Fruit fly (Drosophila melanogaster) whole organism, embryonic: ENCODE measurements around the gene CG31999.
A peak's percentile ranks its signal among the peaks of the same experiment; 100 is the strongest.

Experiments used
- Awh ChIP-seq: fragments of 200-800 bp; sonication (Bioruptor generic); IDR thresholded peaks from 2 replicates; pipeline ENCODE4, ENCODE4 v1.3.6; 2022; ENCODE audit warnings: missing biosample characterization, missing genetic modification characterization
- CG10543 ChIP-seq: fragments of 200-800 bp; sonication (Bioruptor generic); optimal IDR thresholded peaks from 3 replicates; lab custom pipeline; 2017; ENCODE audit warnings: missing biosample characterization, mild to moderate bottlenecking, missing genetic modification characterization, moderate library complexity
- CG11504 ChIP-seq: fragments of 200-800 bp; sonication (Bioruptor generic); optimal IDR thresholded peaks from 3 replicates; lab custom pipeline; 2019; ENCODE audit warnings: missing biosample characterization, mild to moderate bottlenecking, missing genetic modification characterization, moderate library complexity
- CG12155 ChIP-seq: fragments of 200-800 bp; sonication (Bioruptor generic); optimal IDR thresholded peaks from 3 replicates; lab custom pipeline; 2016; ENCODE audit warnings: missing biosample characterization, missing genetic modification characterization
- CG12219 ChIP-seq: fragments of 200-800 bp; sonication (Bioruptor generic); optimal IDR thresholded peaks from 3 replicates; lab custom pipeline; 2018; ENCODE audit warnings: missing biosample characterization, mild to moderate bottlenecking, missing genetic modification characterization
- CG13424 ChIP-seq: fragments of 200-800 bp; sonication (Bioruptor generic); optimal IDR thresholded peaks from 2 replicates; lab custom pipeline; 2019; ENCODE audit warnings: missing biosample characterization, mild to moderate bottlenecking, missing genetic modification characterization, moderate library complexity
- CG13624 ChIP-seq: fragments of 200-800 bp; sonication (Bioruptor generic); optimal IDR thresholded peaks from 2 replicates; lab custom pipeline; 2016; ENCODE audit warnings: missing biosample characterization, missing genetic modification characterization
- CG15073 ChIP-seq: fragments of 200-800 bp; sonication (Bioruptor generic); optimal IDR thresholded peaks from 2 replicates; lab custom pipeline; 2016; ENCODE audit warnings: missing biosample characterization, missing genetic modification characterization
- CG15601 ChIP-seq: fragments of 200-800 bp; sonication (Bioruptor generic); optimal IDR thresholded peaks from 3 replicates; lab custom pipeline; 2019; ENCODE audit warnings: missing biosample characterization, mild to moderate bottlenecking, missing genetic modification characterization, moderate library complexity
- CG15696 ChIP-seq: fragments of 200-800 bp; sonication (Bioruptor generic); optimal IDR thresholded peaks from 2 replicates; lab custom pipeline; 2019; ENCODE audit warnings: missing biosample characterization, mild to moderate bottlenecking, missing genetic modification characterization, moderate library complexity
- CG16779 ChIP-seq: fragments of 200-800 bp; sonication (Bioruptor generic); IDR thresholded peaks from 2 replicates; pipeline ENCODE4 v1.3.6; 2022; ENCODE audit warnings: missing biosample characterization, missing genetic modification characterization
- CG18011 ChIP-seq: fragments of 200-800 bp; sonication (Bioruptor generic); optimal IDR thresholded peaks from 2 replicates; lab custom pipeline; 2017; ENCODE audit warnings: missing biosample characterization, missing genetic modification characterization, mild to moderate bottlenecking, moderate library complexity, missing genotype
- CG1832 ChIP-seq: fragments of 200-800 bp; sonication (Bioruptor generic); optimal IDR thresholded peaks from 2 replicates; lab custom pipeline; 2017; ENCODE audit warnings: missing biosample characterization, mild to moderate bottlenecking, missing genetic modification characterization, inconsistent platforms
- CG18764 ChIP-seq: fragments of 200-800 bp; sonication (Bioruptor generic); optimal IDR thresholded peaks from 3 replicates; lab custom pipeline; 2016; ENCODE audit warnings: missing biosample characterization, missing genetic modification characterization
- CG30431 ChIP-seq: fragments of 200-800 bp; sonication (Bioruptor generic); optimal IDR thresholded peaks from 2 replicates; lab custom pipeline; 2017; ENCODE audit warnings: missing biosample characterization, missing genetic modification characterization
- CG31365 ChIP-seq: fragments of 200-800 bp; sonication (Bioruptor generic); optimal IDR thresholded peaks from 2 replicates; lab custom pipeline; 2018; ENCODE audit warnings: missing biosample characterization, mild to moderate bottlenecking, missing genetic modification characterization
- CG34422 ChIP-seq: fragments of 200-800 bp; sonication (Bioruptor generic); IDR thresholded peaks from 3 replicates; pipeline ENCODE4 v1.3.6; 2022; ENCODE audit warnings: missing biosample characterization, missing genetic modification characterization
- CG4404 ChIP-seq: fragments of 200-800 bp; sonication (Bioruptor generic); IDR thresholded peaks from 2 replicates; pipeline ENCODE4 v1.3.6; 2022; ENCODE audit warnings: missing biosample characterization, missing genetic modification characterization
- CG6654 ChIP-seq: fragments of 200-800 bp; sonication (Bioruptor generic); optimal IDR thresholded peaks from 2 replicates; lab custom pipeline; 2017; ENCODE audit warnings: missing biosample characterization, mild to moderate bottlenecking, missing genetic modification characterization
- CG6854 ChIP-seq: fragments of 200-800 bp; sonication (Bioruptor generic); optimal IDR thresholded peaks from 3 replicates; lab custom pipeline; 2017; ENCODE audit warnings: missing biosample characterization, mild to moderate bottlenecking, missing genetic modification characterization
- CG7271 ChIP-seq: fragments of 200-800 bp; sonication (Bioruptor generic); optimal IDR thresholded peaks from 2 replicates; lab custom pipeline; 2018; ENCODE audit warnings: missing biosample characterization, mild to moderate bottlenecking, missing genetic modification characterization, moderate library complexity
- CG7745 ChIP-seq: fragments of 200-800 bp; sonication (Bioruptor generic); optimal IDR thresholded peaks from 2 replicates; lab custom pipeline; 2018; ENCODE audit warnings: missing biosample characterization, mild to moderate bottlenecking, missing genetic modification characterization, moderate library complexity
- CG7987 ChIP-seq: fragments of 200-800 bp; sonication (Bioruptor generic); optimal IDR thresholded peaks from 2 replicates; lab custom pipeline; 2018; ENCODE audit warnings: missing biosample characterization, mild to moderate bottlenecking, missing genetic modification characterization, moderate library complexity
- CG8281 ChIP-seq: fragments of 200-800 bp; sonication (Bioruptor generic); optimal IDR thresholded peaks from 2 replicates; lab custom pipeline; 2018; ENCODE audit warnings: missing biosample characterization, mild to moderate bottlenecking, missing genetic modification characterization, moderate library complexity
- CG8765 ChIP-seq: fragments of 200-800 bp; sonication (Bioruptor generic); IDR thresholded peaks from 2 replicates; pipeline ENCODE4 v1.3.6; 2022; ENCODE audit warnings: missing biosample characterization, missing genetic modification characterization
- CG8944 ChIP-seq: fragments of 200-800 bp; sonication (Bioruptor generic); optimal IDR thresholded peaks from 3 replicates; lab custom pipeline; 2016; ENCODE audit warnings: missing biosample characterization, missing genetic modification characterization
- CkIIα-i1 ChIP-seq: fragments of 200-800 bp; sonication (Bioruptor generic); IDR thresholded peaks from 2 replicates; pipeline ENCODE4 v1.3.6; 2022; ENCODE audit warnings: missing biosample characterization, missing genetic modification characterization
- Gsc ChIP-seq: fragments of 200-800 bp; sonication (Bioruptor generic); IDR thresholded peaks from 2 replicates; pipeline ENCODE4 v1.3.6; 2022; ENCODE audit warnings: missing biosample characterization, missing genetic modification characterization
- Mad ChIP-seq: fragments of 200-800 bp; sonication (Bioruptor generic); optimal IDR thresholded peaks from 2 replicates; lab custom pipeline; 2016; ENCODE audit warnings: missing biosample characterization, missing genetic modification characterization
- NC2β ChIP-seq: fragments of 200-800 bp; sonication (Bioruptor generic); optimal IDR thresholded peaks from 2 replicates; lab custom pipeline; 2016; ENCODE audit warnings: missing biosample characterization, missing genetic modification characterization
- Stat92E ChIP-seq, 3 experiments: fragments of >200 bp in 2 of 3; fragments of 200-800 bp in 1 of 3; sonication (Bioruptor generic) in 1 of 3; optimal IDR thresholded peaks; 2 replicates each; lab custom pipeline; 2017 to 2019; ENCODE audit warnings: missing biosample characterization in 3 of 3, missing genetic modification characterization in 3 of 3, mild to moderate bottlenecking in 1 of 3, moderate library complexity in 1 of 3
- TFAM ChIP-seq: fragments of 200-800 bp; sonication (Bioruptor generic); optimal IDR thresholded peaks from 2 replicates; lab custom pipeline; 2017; ENCODE audit warnings: missing biosample characterization, missing genetic modification characterization, inconsistent platforms
- Trl ChIP-seq, 3 experiments: fragments of >200 bp in 2 of 3; fragments of 200-800 bp in 1 of 3; sonication (Bioruptor generic) in 1 of 3; optimal IDR thresholded peaks; 2 replicates in 1 of 3; 3 replicates in 2 of 3; lab custom pipeline; 2016 to 2017; ENCODE audit warnings: missing biosample characterization in 1 of 3, missing genetic modification characterization in 1 of 3
- ap ChIP-seq: fragments of 200-800 bp; sonication (Bioruptor generic); IDR thresholded peaks from 2 replicates; pipeline ENCODE4 v1.3.6; 2022; ENCODE audit warnings: missing biosample characterization, missing genetic modification characterization
- ato ChIP-seq: fragments of 200-800 bp; sonication (Bioruptor generic); IDR thresholded peaks from 2 replicates; pipeline ENCODE4 v1.3.6; 2022; ENCODE audit warnings: missing biosample characterization, missing genetic modification characterization; ENCODE audit not compliant: partially characterized antibody
- dm ChIP-seq: fragments of 200-800 bp; sonication (Bioruptor generic); optimal IDR thresholded peaks from 3 replicates; lab custom pipeline; 2016; ENCODE audit warnings: missing biosample characterization, missing genetic modification characterization
- ewg ChIP-seq: fragments of 200-800 bp; sonication (Bioruptor generic); optimal IDR thresholded peaks from 3 replicates; lab custom pipeline; 2017; ENCODE audit warnings: mild to moderate bottlenecking, missing biosample characterization, missing genetic modification reagents, missing genetic modification characterization
- gsb-n ChIP-seq: fragments of 200-800 bp; sonication (Bioruptor generic); optimal IDR thresholded peaks from 3 replicates; lab custom pipeline; 2018; ENCODE audit warnings: missing biosample characterization, mild to moderate bottlenecking, missing genetic modification characterization
- gt ChIP-seq: fragments of 200-800 bp; sonication (Bioruptor generic); IDR thresholded peaks from 2 replicates; pipeline ENCODE4 v1.3.6; 2022; ENCODE audit warnings: missing biosample characterization, missing genetic modification characterization
- kah ChIP-seq: fragments of 200-800 bp; sonication (Bioruptor generic); optimal IDR thresholded peaks from 2 replicates; lab custom pipeline; 2018; ENCODE audit warnings: missing biosample characterization, mild to moderate bottlenecking, missing genetic modification characterization
- kni ChIP-seq: fragments of 200-800 bp; sonication (Bioruptor generic); optimal IDR thresholded peaks from 3 replicates; lab custom pipeline; 2017; ENCODE audit warnings: mild to moderate bottlenecking, missing biosample characterization, missing genetic modification reagents, missing genetic modification characterization
- mam ChIP-seq: fragments of 200-800 bp; sonication (Bioruptor generic); optimal IDR thresholded peaks from 3 replicates; lab custom pipeline; 2016; ENCODE audit warnings: missing biosample characterization, missing genetic modification characterization
- mirr ChIP-seq: fragments of 200-800 bp; sonication (Bioruptor generic); optimal IDR thresholded peaks from 3 replicates; lab custom pipeline; 2018; ENCODE audit warnings: missing biosample characterization, mild to moderate bottlenecking, missing genetic modification characterization
- onecut ChIP-seq: fragments of 200-800 bp; sonication (Bioruptor generic); IDR thresholded peaks from 2 replicates; pipeline ENCODE4 v1.3.6; 2022; ENCODE audit warnings: missing biosample characterization, missing genetic modification characterization
- org-1 ChIP-seq: fragments of 200-800 bp; sonication (Bioruptor generic); optimal IDR thresholded peaks from 2 replicates; lab custom pipeline; 2017; ENCODE audit warnings: missing biosample characterization, missing genetic modification characterization
- ro ChIP-seq: fragments of 200-800 bp; sonication (Bioruptor generic); IDR thresholded peaks from 2 replicates; pipeline ENCODE4 v1.3.6; 2022; ENCODE audit warnings: missing biosample characterization, missing genetic modification characterization
- shn ChIP-seq: fragments of 200-800 bp; sonication (Bioruptor generic); optimal IDR thresholded peaks from 3 replicates; lab custom pipeline; 2016; ENCODE audit warnings: missing biosample characterization, missing genetic modification characterization
- sima ChIP-seq: fragments of 200-800 bp; sonication (Bioruptor generic); optimal IDR thresholded peaks from 2 replicates; lab custom pipeline; 2016; ENCODE audit warnings: missing biosample characterization, missing genetic modification characterization
- trem ChIP-seq: fragments of 200-800 bp; optimal IDR thresholded peaks from 3 replicates; lab custom pipeline; 2019; ENCODE audit warnings: missing biosample characterization, mild to moderate bottlenecking, missing genetic modification characterization, moderate library complexity
- trh ChIP-seq: fragments of 200-800 bp; sonication (Bioruptor generic); optimal IDR thresholded peaks from 2 replicates; lab custom pipeline; 2016; ENCODE audit warnings: missing biosample characterization, missing genetic modification characterization
- tx ChIP-seq: fragments of 200-800 bp; sonication (Bioruptor generic); optimal IDR thresholded peaks from 2 replicates; lab custom pipeline; 2016; ENCODE audit warnings: missing biosample characterization, missing genetic modification characterization
- z ChIP-seq: fragments of 200-800 bp; sonication (Bioruptor generic); IDR thresholded peaks from 3 replicates; pipeline ENCODE4 v1.3.6; 2022; ENCODE audit warnings: missing biosample characterization, missing genetic modification characterization

The CG31999 gene

DNA sequence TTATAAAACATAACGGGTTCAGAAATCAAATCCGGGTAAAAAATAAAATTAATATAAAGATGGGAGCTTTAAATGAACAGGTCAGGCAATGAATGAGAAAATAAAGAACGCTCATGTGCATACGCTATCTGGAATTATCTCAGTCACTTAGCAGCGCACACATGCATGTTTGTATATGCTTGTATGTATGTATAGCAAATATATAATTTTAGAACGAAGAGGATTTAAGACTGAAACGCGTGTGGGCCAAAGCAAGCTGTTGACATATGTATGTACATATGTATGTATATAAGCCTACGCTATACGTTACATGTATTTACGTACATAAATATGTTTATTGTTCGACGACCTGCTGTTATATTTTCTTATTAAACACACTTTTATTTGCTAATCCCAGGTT, 1.7 kb downstream of the CG31999 start (continued):
- TF ChIP-seq CG18011 (GFP tag; lab: Kevin White, UChicago) (no peak), CG15601 (tag; lab: Kevin White, UChicago) (no peak), CG13424 (tag; lab: Kevin White, UChicago) (no peak), CG12155 (GFP tag; lab: Kevin White, UChicago) (no peak), CG12219 (GFP tag; lab: Kevin White, UChicago) (no peak), z (GFP tag; lab: Robert Waterston, UW) (no peak), CG8765 (GFP tag; lab: Robert Waterston, UW) (no peak), CG7271 (tag; lab: Kevin White, UChicago) (peak; percentile 44), CG15696 (tag; lab: Kevin White, UChicago) (peak; percentile 84), tx (GFP tag; lab: Kevin White, UChicago) (no peak), NC2β (no peak), dm (no peak), CG6854 (no peak), CG34422 (no peak), sima (GFP tag; lab: Kevin White, UChicago) (no peak), onecut (GFP tag; lab: Robert Waterston, UW) (no peak), ro (GFP tag; lab: Robert Waterston, UW) (no peak), CG1832 (GFP tag; lab: Kevin White, UChicago) (no peak), Stat92E (GFP tag; optimal IDR thresholded peaks at IDR 0.05; lab: Kevin White, UChicago) (no peak), CG18764 (peak; percentile 13), CG16779 (GFP tag; lab: Robert Waterston, UW) (no peak), CG13624 (no peak), trem (tag; lab: Kevin White, UChicago) (no peak), ato (GFP tag; lab: Robert Waterston, UW) (no peak), gt (GFP tag; lab: Robert Waterston, UW) (no peak), trh (GFP tag; lab: Kevin White, UChicago) (no peak), Mad (peak; percentile 11), kah (GFP tag; lab: Kevin White, UChicago) (no peak), CG15073 (GFP tag; lab: Kevin White, UChicago) (no peak), CG7987 (no peak), mam (no peak), TFAM (no peak), CG31365 (no peak), org-1 (GFP tag; lab: Kevin White, UChicago) (peak; percentile 44), Trl (optimal IDR thresholded peaks at IDR 0.05; lab: Kevin White, UChicago) (no peak), Trl (GFP tag; optimal IDR thresholded peaks at IDR 0.05; lab: Kevin White, UChicago) (no peak), CG8281 (tag; lab: Kevin White, UChicago) (no peak), CG4404 (no peak), Awh (GFP tag; lab: Robert Waterston, UW) (no peak), gsb-n (no peak), ap (GFP tag; lab: Robert Waterston, UW) (no peak), kni (GFP tag; lab: Kevin White, UChicago) (no peak), CG8944 (GFP tag; lab: Kevin White, UChicago) (no peak), ewg (GFP tag; lab: Kevin White, UChicago) (no peak), CG30431 (no peak), CG6654 (GFP tag; lab: Kevin White, UChicago) (no peak), CG7745 (tag; lab: Kevin White, UChicago) (peak; percentile 51), mirr (GFP tag; lab: Kevin White, UChicago) (no peak), CG10543 (peak; percentile 39), shn (GFP tag; lab: Kevin White, UChicago) (no peak), Gsc (GFP tag; lab: Robert Waterston, UW) (no peak), CG11504 (tag; lab: Kevin White, UChicago) (no peak), CkIIα-i1 (no peak)
